Worm (Caenorhabditis elegans) whole organism, mixed stage, embryonic: ENCODE data around the gene F36H12.4.
"Not testable (repeated sequence)": the region's sequence is repeated elsewhere in the genome, so short reads cannot be mapped to it uniquely, and the experiment has no call there.

Source experiments
- M03D4.4 ChIP-seq: sonication (generic microtip); optimal IDR thresholded peaks from 2 replicates; lab custom pipeline; 2017; ENCODE audit warnings: mild to moderate bottlenecking, missing genetic modification characterization, missing compliant biosample characterization
- blmp-1 ChIP-seq: fragments of 150-350 bp; optimal IDR thresholded peaks from 2 replicates; lab custom pipeline; 2014; ENCODE audit warnings: missing biosample characterization, missing genetic modification characterization
- ceh-39 ChIP-seq: fragments of 150-350 bp; optimal IDR thresholded peaks from 2 replicates; lab custom pipeline; 2014; ENCODE audit warnings: missing biosample characterization, missing genetic modification characterization
- ceh-83 ChIP-seq: fragments of 200-800 bp; sonication (Bioruptor generic); optimal IDR thresholded peaks from 2 replicates; lab custom pipeline; 2018; ENCODE audit warnings: mild to moderate bottlenecking, missing genetic modification characterization, missing compliant biosample characterization
- ces-1 ChIP-seq: fragments of 150-350 bp; optimal IDR thresholded peaks from 2 replicates; lab custom pipeline; 2014; ENCODE audit warnings: missing biosample characterization, missing genetic modification reagents, missing genetic modification characterization
- cnd-1 ChIP-seq: fragments of 200-800 bp; sonication (Bioruptor generic); optimal IDR thresholded peaks from 2 replicates; lab custom pipeline; 2018; ENCODE audit warnings: mild to moderate bottlenecking, missing genetic modification characterization, missing compliant biosample characterization
- ham-2 ChIP-seq: fragments of 200-800 bp; sonication (Bioruptor generic); optimal IDR thresholded peaks from 2 replicates; lab custom pipeline; 2018; ENCODE audit warnings: mild to moderate bottlenecking, missing genetic modification characterization, missing compliant biosample characterization
- lin-13 ChIP-seq: fragments of 150-350 bp; optimal IDR thresholded peaks from 2 replicates; lab custom pipeline; 2014; ENCODE audit warnings: missing biosample characterization, missing genetic modification characterization
- lin-32 ChIP-seq: fragments of 200-800 bp; sonication (Bioruptor generic); optimal IDR thresholded peaks from 2 replicates; lab custom pipeline; 2018; ENCODE audit warnings: mild to moderate bottlenecking, missing genetic modification characterization, missing compliant biosample characterization
- nhr-76 ChIP-seq: sonication (generic microtip); optimal IDR thresholded peaks from 2 replicates; lab custom pipeline; 2017; ENCODE audit warnings: missing biosample characterization, missing genetic modification characterization
- pha-4 ChIP-seq: fragments of 150-350 bp; optimal IDR thresholded peaks from 2 replicates; lab custom pipeline; 2018; ENCODE audit warnings: missing biosample characterization, missing genetic modification reagents, missing genetic modification characterization
- sem-2 ChIP-seq: fragments of 200-800 bp; sonication (Bioruptor generic); optimal IDR thresholded peaks from 2 replicates; lab custom pipeline; 2018; ENCODE audit warnings: mild to moderate bottlenecking, missing genetic modification characterization, missing compliant biosample characterization
- sptf-1 ChIP-seq: sonication (generic microtip); optimal IDR thresholded peaks from 2 replicates; lab custom pipeline; 2017; ENCODE audit warnings: mild to moderate bottlenecking, missing genetic modification characterization, moderate library complexity, missing compliant biosample characterization
- tbx-8 ChIP-seq: fragments of 200-800 bp; sonication (Bioruptor generic); optimal IDR thresholded peaks from 2 replicates; lab custom pipeline; 2018; ENCODE audit warnings: mild to moderate bottlenecking, missing genetic modification characterization, moderate library complexity, missing compliant biosample characterization
- unc-120 ChIP-seq: sonication (generic microtip); optimal IDR thresholded peaks from 2 replicates; lab custom pipeline; 2017; ENCODE audit warnings: missing genetic modification characterization, missing compliant biosample characterization; ENCODE audit not compliant: poor library complexity, severe bottlenecking
- unc-62 ChIP-seq: fragments of 150-350 bp; optimal IDR thresholded peaks from 2 replicates; lab custom pipeline; 2014; ENCODE audit warnings: missing biosample characterization, missing genetic modification reagents, missing genetic modification characterization
- zip-8 ChIP-seq: fragments of 150-350 bp; optimal IDR thresholded peaks from 2 replicates; lab custom pipeline; 2014; ENCODE audit warnings: missing biosample characterization, missing genetic modification characterization

The F36H12.4 gene

DNA sequence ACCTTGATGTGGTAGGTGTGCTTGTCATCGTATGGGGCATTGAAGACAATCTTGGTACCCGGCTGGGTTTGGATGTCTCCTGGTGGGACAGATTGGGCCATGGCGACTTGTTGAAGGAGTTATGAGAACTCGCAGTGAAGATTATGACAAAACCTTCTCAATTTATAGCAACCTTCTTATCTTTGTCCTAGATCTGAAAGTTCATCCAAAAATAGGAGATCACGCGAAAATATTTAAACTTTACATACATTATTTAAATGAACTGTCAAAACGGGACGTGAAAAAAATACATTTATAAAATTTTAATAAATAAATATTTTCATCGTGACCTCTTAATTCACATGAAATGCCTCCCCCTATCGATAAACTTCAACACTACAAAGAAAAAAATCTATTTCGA is 44.1 kb downstream of the F36H12.4 start, which contains the start of the genes msp-59 and ZK354.2:
Gene msp-59 (minus strand): TSS at position 101 of the 400 bp plus-strand sequence.
Gene ZK354.2 (plus strand): TSS at position 395 of the 400 bp plus-strand sequence.
- not testable (repeated sequence) for TF ChIP-seq unc-62, tbx-8, lin-32 (GFP tag; lab: Kevin White, UChicago)

DNA sequence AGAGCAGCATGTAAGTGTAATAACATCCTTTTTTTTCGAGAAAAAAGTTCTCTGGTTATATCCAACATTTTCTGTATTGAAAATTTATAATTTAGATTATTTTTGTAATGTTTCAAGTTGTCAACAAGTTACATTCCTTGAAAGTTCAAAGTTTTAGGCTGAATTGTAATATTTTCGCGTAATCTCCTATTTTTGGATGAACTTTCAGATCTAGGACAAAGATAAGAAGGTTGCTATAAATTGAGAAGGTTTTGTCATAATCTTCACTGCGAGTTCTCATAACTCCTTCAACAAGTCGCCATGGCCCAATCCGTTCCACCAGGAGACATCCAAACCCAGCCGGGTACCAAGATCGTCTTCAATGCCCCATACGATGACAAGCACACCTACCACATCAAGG is 47.3 kb downstream of the F36H12.4 start, which contains the start of gene msp-65:
Gene msp-65 (plus strand): TSS at position 301 of the 400 bp plus-strand sequence.
- TF ChIP-seq M03D4.4 (tag; lab: Kevin White, UChicago); ces-1; tbx-8 (GFP tag; lab: Kevin White, UChicago): not testable (repeated sequence)

DNA sequence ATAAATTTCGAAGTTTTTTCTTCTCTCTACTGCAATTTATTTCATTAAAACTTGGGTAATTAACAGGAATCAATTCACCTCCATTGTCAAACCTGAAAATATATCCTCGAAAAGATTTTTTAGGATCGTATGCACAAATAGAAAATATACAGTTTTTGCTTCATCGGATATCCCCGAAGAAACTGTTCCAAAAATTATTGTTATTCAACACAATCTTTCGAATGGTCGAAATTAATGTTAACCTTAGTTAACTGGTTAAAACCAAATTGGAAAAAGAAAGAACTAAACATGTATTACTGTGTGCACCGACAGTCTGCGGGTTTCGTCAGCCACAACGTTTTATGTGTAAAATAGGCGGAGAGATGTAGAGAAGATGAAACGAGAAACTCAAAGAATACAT is 48.2 kb downstream of the F36H12.4 start:
- TF ChIP-seq cnd-1, result no peak
- TF ChIP-seq, all 35 proteins: peak for 0

DNA sequence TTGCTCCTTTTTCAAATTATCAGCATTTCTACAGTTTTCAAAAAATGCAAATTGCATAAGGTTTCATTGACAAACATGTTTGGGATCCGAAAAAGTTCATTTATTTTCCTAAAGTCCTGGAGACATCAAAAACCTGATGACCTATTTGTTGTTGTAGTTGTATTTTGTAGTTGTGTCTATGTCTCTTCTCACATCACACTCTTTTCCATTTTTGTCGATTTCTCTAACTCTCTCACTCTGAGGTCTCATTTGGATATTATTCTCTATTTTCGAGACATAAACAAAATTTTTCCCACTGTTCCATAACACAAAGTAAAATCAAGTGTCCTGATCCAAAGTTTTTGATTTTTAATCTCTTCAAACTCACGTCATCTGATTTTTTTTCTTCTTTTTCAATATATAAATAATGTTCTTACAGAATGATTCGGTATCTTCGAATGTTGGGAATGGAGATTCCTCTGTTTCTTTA is 50.0 kb downstream of the F36H12.4 start, which contains the start of gene slc-46A:
Gene slc-46A (plus strand): TSS at position 419 of the 469 bp plus-strand sequence.
- TF ChIP-seq cnd-1, result no peak
- no peak for TF ChIP-seq sem-2 (GFP tag; lab: Kevin White, UChicago)
- TF ChIP-seq ham-2 (GFP tag; lab: Kevin White, UChicago), result no peak
- TF ChIP-seq lin-32 (GFP tag; lab: Kevin White, UChicago), result no peak
- TF ChIP-seq unc-62 (GFP tag; lab: Kevin White, UChicago), result no peak
- no peak for TF ChIP-seq ces-1
- TF ChIP-seq blmp-1, result no peak
- TF ChIP-seq pha-4, result no peak
- TF ChIP-seq ceh-39 (tag; lab: Kevin White, UChicago), result no peak
- TF ChIP-seq ceh-83, result no peak
- no peak for TF ChIP-seq nhr-76 (tag; lab: Kevin White, UChicago)
- no peak for TF ChIP-seq sptf-1 (tag; lab: Kevin White, UChicago)
- no peak for TF ChIP-seq M03D4.4 (tag; lab: Kevin White, UChicago)
- no peak for TF ChIP-seq zip-8 (tag; lab: Kevin White, UChicago)
- TF ChIP-seq lin-13 (tag; lab: Kevin White, UChicago), result no peak
- no peak for TF ChIP-seq unc-120 (tag; lab: Kevin White, UChicago)
